Worm (Caenorhabditis elegans): ENCODE data around the gene T07C4.12.

The T07C4.12 gene

DNA sequence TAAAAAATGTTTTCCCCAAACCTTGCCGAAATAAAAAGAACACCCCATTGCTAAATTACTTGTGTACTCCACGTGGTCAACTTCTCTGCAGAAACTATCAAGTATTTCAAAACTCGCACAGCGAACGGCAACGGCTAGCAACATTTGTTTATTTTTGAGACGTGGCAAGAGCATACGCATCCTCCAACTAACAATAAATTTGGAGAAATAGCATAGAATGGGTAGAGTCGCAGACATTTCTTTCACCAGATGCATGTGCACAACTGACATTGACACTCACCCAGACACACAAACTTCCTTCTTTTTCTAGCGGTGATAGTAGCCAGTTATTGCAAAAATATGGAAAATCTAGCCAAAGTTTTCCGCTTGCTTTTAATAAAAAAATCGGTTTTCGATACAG is 47.2 kb upstream of the T07C4.12 start:
- no peak for TF ChIP-seq ztf-18 (tag; optimal IDR thresholded peaks at IDR 0.05)
- no peak for TF ChIP-seq cebp-1 (GFP tag; IDR thresholded peaks at IDR 0.05)
- peak; percentile 29 for TF ChIP-seq cebp-1 (tag; optimal IDR thresholded peaks at IDR 0.05)
- TF ChIP-seq C17E4.6 (GFP tag; IDR thresholded peaks at IDR 0.05): no peak
- TF ChIP-seq die-1 (tag; optimal IDR thresholded peaks at IDR 0.05): no peak
- TF ChIP-seq efl-1 (GFP tag; optimal IDR thresholded peaks at IDR 0.05): no peak
- no peak for TF ChIP-seq sdz-38 (tag; optimal IDR thresholded peaks at IDR 0.05)
- TF ChIP-seq ama-1 (optimal IDR thresholded peaks at IDR 0.05): no peak
- no peak for TF ChIP-seq ama-1 (GFP tag; optimal IDR thresholded peaks at IDR 0.05)
- TF ChIP-seq hmg-1.2 (GFP tag; IDR thresholded peaks at IDR 0.05): peak; percentile 80
- no peak for TF ChIP-seq ceh-58 (GFP tag; IDR thresholded peaks at IDR 0.05)

DNA sequence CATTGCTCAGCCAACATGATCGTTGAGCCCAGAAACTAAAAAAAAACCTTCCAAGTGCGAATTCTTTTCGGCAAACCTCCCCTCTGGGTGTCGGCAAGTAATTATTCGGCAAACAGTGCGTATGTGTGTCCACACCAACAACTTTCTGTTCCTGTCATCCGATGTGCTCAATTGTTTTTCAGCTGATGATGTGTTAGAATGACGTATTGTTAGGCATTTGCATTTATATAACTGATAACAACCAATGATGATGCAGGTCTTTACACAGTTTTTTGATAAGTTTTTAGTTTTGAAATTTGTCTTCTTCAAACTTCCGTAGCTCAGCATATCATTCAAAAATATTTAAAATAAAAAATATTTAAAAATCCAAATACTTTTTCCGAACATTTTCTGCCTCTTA is 46.4 kb upstream of the T07C4.12 start:
- TF ChIP-seq nhr-80 (tag; optimal IDR thresholded peaks at IDR 0.05) (peak; percentile 57), rpc-1 (optimal IDR thresholded peaks at IDR 0.05) (no peak), rpc-1 (tag; optimal IDR thresholded peaks at IDR 0.05) (no peak)

DNA sequence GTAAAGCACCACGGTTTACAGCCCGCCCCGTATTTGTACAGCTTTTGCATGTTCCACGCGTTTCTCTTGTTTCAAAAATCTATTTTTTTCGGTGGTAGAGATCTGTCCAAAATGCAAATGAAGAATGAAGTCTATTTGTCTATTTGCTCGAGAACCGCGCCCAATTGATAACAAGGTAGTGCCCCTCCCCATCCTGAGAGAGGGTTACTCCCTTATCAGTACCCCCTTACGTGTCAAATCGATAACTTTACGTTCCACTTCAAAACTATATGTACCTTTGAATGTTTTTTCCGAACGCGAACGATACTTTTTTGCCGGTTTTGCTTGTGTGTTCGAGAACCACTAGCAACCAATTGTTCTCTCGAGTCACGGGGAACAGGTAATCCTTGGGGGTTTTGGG is 43.6 kb upstream of the T07C4.12 start:
- TF ChIP-seq nhr-80 (tag; optimal IDR thresholded peaks at IDR 0.05) (peak; percentile 67), egrh-3 (GFP tag; IDR thresholded peaks at IDR 0.05) (no peak)

DNA sequence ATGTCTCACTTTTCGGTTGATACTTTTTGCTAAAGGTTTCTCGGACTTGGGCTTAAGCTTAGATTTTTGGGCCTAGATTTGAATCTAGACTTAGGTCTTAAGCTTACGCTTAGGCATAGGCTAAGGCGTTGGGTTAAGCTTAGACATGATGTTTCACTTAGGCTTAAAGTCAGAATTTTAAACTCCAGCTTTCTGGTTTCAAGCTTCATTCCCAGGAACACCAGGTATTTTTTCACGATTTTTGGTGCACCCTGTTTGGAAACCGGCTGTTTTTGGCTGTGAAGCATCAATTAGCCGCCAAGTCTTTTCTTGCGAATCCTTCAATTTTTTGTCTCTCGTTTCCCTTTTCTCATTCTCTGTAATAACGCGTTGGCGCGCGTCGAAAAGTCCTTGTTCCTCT is 41.4 kb upstream of the T07C4.12 start:
- TF ChIP-seq akir-1 (GFP tag; optimal IDR thresholded peaks at IDR 0.05) (no peak), Y95B8A.8 (GFP tag; IDR thresholded peaks at IDR 0.05) (no peak), egrh-3 (GFP tag; IDR thresholded peaks at IDR 0.05) (no peak), F37B4.10 (GFP tag; IDR thresholded peaks at IDR 0.05) (0 out of 2 replicates have a peak, but pooled peaks have one; percentile 41)

DNA sequence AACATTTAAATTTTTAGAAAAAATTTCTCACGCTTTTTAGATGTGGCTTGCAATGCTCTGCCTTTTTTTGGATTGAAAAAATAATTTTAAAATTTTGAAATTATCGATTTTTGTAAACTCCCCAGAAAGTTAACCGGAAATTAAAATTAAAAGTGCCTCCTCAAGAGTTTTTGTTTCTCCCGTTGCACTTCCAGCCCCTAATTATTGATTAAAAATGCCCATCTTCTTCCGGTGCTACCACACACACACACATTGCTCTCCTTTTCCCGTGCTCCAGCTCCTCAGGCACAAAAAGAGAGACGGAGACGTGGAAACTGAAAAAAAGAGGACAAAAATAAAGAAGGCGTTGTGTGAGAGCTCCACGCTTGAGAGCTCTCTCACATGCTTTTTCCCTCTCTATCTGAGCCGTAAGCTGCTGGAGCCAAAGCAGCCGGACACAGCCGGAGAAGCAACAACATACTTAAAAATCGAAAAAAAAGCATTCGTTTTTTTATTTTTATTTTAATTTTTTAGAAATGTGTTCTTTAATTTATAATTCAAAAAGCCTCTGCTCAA is 35.0 kb upstream of the T07C4.12 start:
- peak; percentile 4 for TF ChIP-seq ceh-27 (GFP tag; optimal IDR thresholded peaks at IDR 0.05)
- no peak for TF ChIP-seq snpc-1.1 (tag; optimal IDR thresholded peaks at IDR 0.05; ENCODE audit: insufficient read depth)
- TF ChIP-seq K12H6.12 (tag; optimal IDR thresholded peaks at IDR 0.05): peak; percentile 44

DNA sequence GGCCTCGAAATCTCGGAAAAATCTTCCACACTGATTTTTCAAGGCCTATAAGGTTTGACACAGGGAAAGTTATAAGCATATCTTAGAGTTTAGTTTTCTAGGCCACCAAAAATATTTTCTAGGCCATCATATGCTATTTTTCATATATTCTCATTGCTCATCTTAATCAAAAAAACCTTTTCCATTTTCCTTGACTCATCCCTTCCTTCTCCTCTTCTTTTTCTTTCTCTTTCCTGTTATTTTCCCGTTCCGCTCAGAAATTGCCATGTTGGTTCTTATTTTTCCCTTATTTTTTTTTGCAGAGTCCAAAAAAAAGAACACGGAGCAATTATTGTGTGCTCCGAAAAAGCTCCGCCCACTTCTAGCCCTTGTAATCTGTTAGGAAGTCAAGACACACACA is 32.2 kb upstream of the T07C4.12 start, which contains the start of gene tbc-8:
Gene tbc-8 (plus strand): TSS at position 301 of the 400 bp plus-strand sequence.
- TF ChIP-seq F57A8.1 (GFP tag; optimal IDR thresholded peaks at IDR 0.05) (no peak), Y56A3A.18 (GFP tag; IDR thresholded peaks at IDR 0.05) (no peak), lin-35 (GFP tag; optimal IDR thresholded peaks at IDR 0.05) (no peak), lin-26 (GFP tag; IDR thresholded peaks at IDR 0.05) (no peak), ztf-28 (GFP tag; IDR thresholded peaks at IDR 0.05) (no peak), hrde-1 (tag; optimal IDR thresholded peaks at IDR 0.05; ENCODE audit: borderline replicate concordance) (no peak), T07F8.4 (tag; optimal IDR thresholded peaks at IDR 0.05) (no peak)

DNA sequence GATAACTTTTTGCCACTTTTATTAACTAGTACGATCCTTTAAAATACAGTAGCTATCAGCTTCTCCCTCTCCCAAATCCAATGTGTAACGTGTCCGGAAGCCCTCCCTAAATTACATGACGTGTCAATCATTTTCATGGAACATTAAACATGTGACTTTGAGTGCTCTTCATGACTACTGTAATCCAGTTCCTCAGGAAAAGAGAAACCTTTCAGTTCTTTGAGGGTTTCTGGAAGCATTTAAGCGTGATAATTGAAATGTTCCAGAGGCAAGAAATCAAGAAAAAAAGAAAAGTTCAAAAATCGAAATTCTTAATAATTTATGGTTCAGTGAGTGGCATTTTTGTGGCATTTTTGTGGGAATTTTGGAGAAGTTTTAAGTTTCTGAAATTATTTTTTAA is 30.5 kb upstream of the T07C4.12 start:
- TF ChIP-seq sea-2 (GFP tag; IDR thresholded peaks at IDR 0.05) (no peak), snpc-3.4 (tag; optimal IDR thresholded peaks at IDR 0.05) (no peak), ztf-25 (GFP tag; IDR thresholded peaks at IDR 0.05) (no peak), lsl-1 (GFP tag; optimal IDR thresholded peaks at IDR 0.05) (no peak), ccch-3 (GFP tag; optimal IDR thresholded peaks at IDR 0.05) (no peak), madf-3 (GFP tag; IDR thresholded peaks at IDR 0.05) (no peak), ceh-79 (tag; optimal IDR thresholded peaks at IDR 0.05) (no peak), hmg-20 (GFP tag; IDR thresholded peaks at IDR 0.05) (no peak), B0035.1 (tag; optimal IDR thresholded peaks at IDR 0.05) (no peak), lir-1 (GFP tag; conservative IDR thresholded peaks at IDR 0.05) (no peak), rec-8 (tag; optimal IDR thresholded peaks at IDR 0.05) (no peak), atf-7 (tag; optimal IDR thresholded peaks at IDR 0.05) (no peak), fkh-3 (tag; optimal IDR thresholded peaks at IDR 0.05) (no peak), Y56A3A.18 (GFP tag; IDR thresholded peaks at IDR 0.05) (no peak)
